Fruit fly (Drosophila melanogaster): Measurements from ENCODE around the gene REPTOR-BP.

REPTOR-BP gene

dm6 chr2L:10276436-10276835 is 12.5 kb downstream of the REPTOR-BP start (continued):
- TF ChIP-seq CG17361 (GFP tag; IDR thresholded peaks at IDR 0.05): no peak; the same call in 1 of the 3 replicates
- TF ChIP-seq Kr (GFP tag; optimal IDR thresholded peaks at IDR 0.05): no peak
- TF ChIP-seq az2 (GFP tag; optimal IDR thresholded peaks at IDR 0.05): peak; percentile 23
- TF ChIP-seq yki (optimal IDR thresholded peaks at IDR 0.05): no peak
- TF ChIP-seq CG8359 (GFP tag; optimal IDR thresholded peaks at IDR 0.05; ENCODE audit: borderline replicate concordance): peak; percentile 22
- peak; percentile 61 for TF ChIP-seq CG14710 (tag; optimal IDR thresholded peaks at IDR 0.05)
- TF ChIP-seq BEAF-32 (GFP tag; optimal IDR thresholded peaks at IDR 0.05): no peak
- peak; percentile 5 for TF ChIP-seq CG18764 (GFP tag; optimal IDR thresholded peaks at IDR 0.05)
- no peak for TF ChIP-seq sob (GFP tag; IDR thresholded peaks at IDR 0.05)
- peak; percentile 12; the same call in 1 of the 2 replicates for TF ChIP-seq wor (GFP tag; IDR thresholded peaks at IDR 0.05)
- peak; percentile 18 for TF ChIP-seq CG15601 (tag; optimal IDR thresholded peaks at IDR 0.05)
- TF ChIP-seq hkb (optimal IDR thresholded peaks at IDR 0.05): no peak
- TF ChIP-seq hkb (GFP tag; IDR thresholded peaks at IDR 0.05): peak; percentile 48
- TF ChIP-seq CG17829 (tag; optimal IDR thresholded peaks at IDR 0.05): peak; percentile 69
- TF ChIP-seq Awh (GFP tag; IDR thresholded peaks at IDR 0.05): no peak
- no peak for TF ChIP-seq bab2 (GFP tag; optimal IDR thresholded peaks at IDR 0.05)
- peak in 1 of 2 experiments; percentile 60 for TF ChIP-seq Pdp1 (GFP tag; optimal IDR thresholded peaks at IDR 0.05)
- peak; percentile 74 for TF ChIP-seq Drgx (GFP tag; IDR thresholded peaks at IDR 0.05)
- no peak for TF ChIP-seq CTCF (GFP tag; optimal IDR thresholded peaks at IDR 0.05)
- TF ChIP-seq CG2712 (tag; optimal IDR thresholded peaks at IDR 0.05): peak; percentile 78
- no peak for TF ChIP-seq lmd (GFP tag; IDR thresholded peaks at IDR 0.05)
- no peak for TF ChIP-seq ftz-f1 (GFP tag; optimal IDR thresholded peaks at IDR 0.05)
- TF ChIP-seq TFAM (GFP tag; optimal IDR thresholded peaks at IDR 0.05): no peak
- TF ChIP-seq jumu (GFP tag; optimal IDR thresholded peaks at IDR 0.05): no peak
- peak; percentile 29 for TF ChIP-seq CG2875 (GFP tag; optimal IDR thresholded peaks at IDR 0.05)
- peak in 1 of 2 experiments; percentile 42 for TF ChIP-seq bsh (GFP tag; optimal IDR thresholded peaks at IDR 0.05)
- TF ChIP-seq CG16815 (GFP tag; optimal IDR thresholded peaks at IDR 0.05): no peak
- TF ChIP-seq fru (optimal IDR thresholded peaks at IDR 0.05): no peak
- TF ChIP-seq nom (GFP tag; optimal IDR thresholded peaks at IDR 0.05): peak; percentile 38
- no peak for TF ChIP-seq H2.0 (GFP tag; IDR thresholded peaks at IDR 0.05)
- TF ChIP-seq sr (GFP tag; IDR thresholded peaks at IDR 0.05): no peak
- no peak for TF ChIP-seq ac (GFP tag; optimal IDR thresholded peaks at IDR 0.05)
- no peak for TF ChIP-seq CG2889 (GFP tag; IDR thresholded peaks at IDR 0.05)
- TF ChIP-seq CG15269 (tag; optimal IDR thresholded peaks at IDR 0.05): no peak
- TF ChIP-seq Spps (tag; optimal IDR thresholded peaks at IDR 0.05): peak; percentile 54
- TF ChIP-seq CkIIα-i1 (GFP tag; IDR thresholded peaks at IDR 0.05): no peak
- TF ChIP-seq fd64A (GFP tag; optimal IDR thresholded peaks at IDR 0.05): no peak
- no peak for TF ChIP-seq CG16779 (GFP tag; IDR thresholded peaks at IDR 0.05)
- 0 out of 2 replicates have a peak, but pooled peaks have one; percentile 30 for TF ChIP-seq ara (GFP tag; IDR thresholded peaks at IDR 0.05)
- TF ChIP-seq CG6854 (GFP tag; optimal IDR thresholded peaks at IDR 0.05): no peak
- no peak for TF ChIP-seq vnd (GFP tag; IDR thresholded peaks at IDR 0.05; ENCODE audit: partially characterized antibody)
- TF ChIP-seq zen (tag; optimal IDR thresholded peaks at IDR 0.05): no peak
- no peak for TF ChIP-seq CG10147 (GFP tag; optimal IDR thresholded peaks at IDR 0.05)
- no peak for TF ChIP-seq ERR (GFP tag; optimal IDR thresholded peaks at IDR 0.05)
- no peak for TF ChIP-seq dm (GFP tag; optimal IDR thresholded peaks at IDR 0.05)
- peak; percentile 4 for TF ChIP-seq Sry-β (GFP tag; optimal IDR thresholded peaks at IDR 0.05)
- TF ChIP-seq lola (GFP tag; optimal IDR thresholded peaks at IDR 0.05): peak in 1 of 3 experiments; percentile 45
- TF ChIP-seq twi (tag; optimal IDR thresholded peaks at IDR 0.05): no peak
- no peak for TF ChIP-seq tap (tag; optimal IDR thresholded peaks at IDR 0.05)
- TF ChIP-seq Lim3 (GFP tag; IDR thresholded peaks at IDR 0.05): no peak
- no peak for TF ChIP-seq CG17385 (GFP tag; optimal IDR thresholded peaks at IDR 0.05)
- no peak for TF ChIP-seq unpg (GFP tag; optimal IDR thresholded peaks at IDR 0.05)
- no peak for TF ChIP-seq CG17612 (GFP tag; IDR thresholded peaks at IDR 0.05)
